Fruit fly (Drosophila melanogaster) whole organism, embryonic: Measurements from ENCODE around the gene CG17564.

ENCODE experiments used
- Awh ChIP-seq: fragments of 200-800 bp; sonication (Bioruptor generic); IDR thresholded peaks from 2 replicates; pipeline ENCODE4, ENCODE4 v1.3.6; 2022; ENCODE audit warnings: missing biosample characterization, missing genetic modification characterization
- Bgb ChIP-seq: fragments of 200-800 bp; sonication (Bioruptor generic); IDR thresholded peaks from 2 replicates; pipeline ENCODE4 v1.3.6; 2022; ENCODE audit warnings: missing biosample characterization, missing genetic modification characterization; ENCODE audit not compliant: partially characterized antibody
- C15 ChIP-seq: fragments of 200-800 bp; sonication (Bioruptor generic); IDR thresholded peaks from 3 replicates; pipeline ENCODE4 v1.3.6; 2022; ENCODE audit warnings: missing biosample characterization, missing genetic modification characterization
- CG10366 ChIP-seq: fragments of 200-800 bp; sonication (Bioruptor generic); IDR thresholded peaks from 2 replicates; pipeline ENCODE4 v1.3.6; 2022; ENCODE audit warnings: missing biosample characterization, missing genetic modification characterization
- CG10543 ChIP-seq: fragments of 200-800 bp; sonication (Bioruptor generic); optimal IDR thresholded peaks from 3 replicates; lab custom pipeline; 2017; ENCODE audit warnings: missing biosample characterization, mild to moderate bottlenecking, missing genetic modification characterization, moderate library complexity
- CG11560 ChIP-seq: fragments of 200-800 bp; sonication (Bioruptor generic); IDR thresholded peaks from 3 replicates; pipeline ENCODE4 v1.3.6; 2022; ENCODE audit warnings: missing biosample characterization, missing genetic modification characterization
- CG11723 ChIP-seq: fragments of 200-800 bp; sonication (Bioruptor generic); optimal IDR thresholded peaks from 2 replicates; lab custom pipeline; 2017; ENCODE audit warnings: missing biosample characterization, mild to moderate bottlenecking, missing genetic modification characterization
- CG14667 ChIP-seq: fragments of 200-800 bp; sonication (Bioruptor generic); IDR thresholded peaks from 2 replicates; pipeline ENCODE4 v1.3.6; 2022; ENCODE audit warnings: missing biosample characterization, missing genetic modification characterization
- CG1647 ChIP-seq: fragments of 200-800 bp; sonication (Bioruptor generic); optimal IDR thresholded peaks from 3 replicates; lab custom pipeline; 2016; ENCODE audit warnings: missing biosample characterization, missing genetic modification characterization
- CG17612 ChIP-seq: fragments of 200-800 bp; sonication (Bioruptor generic); IDR thresholded peaks from 2 replicates; pipeline ENCODE4 v1.3.6; 2022; ENCODE audit warnings: missing biosample characterization, missing genetic modification characterization
- CG2120 ChIP-seq: fragments of 200-800 bp; sonication (Bioruptor generic); optimal IDR thresholded peaks from 3 replicates; lab custom pipeline; 2016; ENCODE audit warnings: missing biosample characterization, missing genetic modification characterization
- CG31224 ChIP-seq: fragments of 200-800 bp; sonication (Bioruptor generic); IDR thresholded peaks from 2 replicates; pipeline ENCODE4 v1.3.6; 2022; ENCODE audit warnings: missing biosample characterization, missing genetic modification characterization
- CG33213 ChIP-seq: fragments of 200-800 bp; sonication (Bioruptor generic); optimal IDR thresholded peaks from 3 replicates; lab custom pipeline; 2016; ENCODE audit warnings: missing biosample characterization, missing genetic modification characterization
- CG3407 ChIP-seq: fragments of 200-800 bp; sonication (Bioruptor generic); optimal IDR thresholded peaks from 2 replicates; lab custom pipeline; 2018; ENCODE audit warnings: missing biosample characterization, mild to moderate bottlenecking, missing genetic modification characterization
- CG3847 ChIP-seq: fragments of 200-800 bp; sonication (Bioruptor generic); IDR thresholded peaks from 2 replicates; pipeline ENCODE4 v1.3.6; 2022; ENCODE audit warnings: missing biosample characterization, missing genetic modification characterization
- CG5180 ChIP-seq: fragments of 200-800 bp; sonication (Bioruptor generic); optimal IDR thresholded peaks from 3 replicates; lab custom pipeline; 2017; ENCODE audit warnings: missing biosample characterization, missing genetic modification characterization, mild to moderate bottlenecking, moderate library complexity, missing genetic modification reagents
- CG6272 ChIP-seq: fragments of 200-800 bp; sonication (Bioruptor generic); IDR thresholded peaks from 2 replicates; pipeline ENCODE4 v1.3.6; 2022; ENCODE audit warnings: missing biosample characterization, missing genetic modification characterization
- CG6854 ChIP-seq: fragments of 200-800 bp; sonication (Bioruptor generic); optimal IDR thresholded peaks from 3 replicates; lab custom pipeline; 2017; ENCODE audit warnings: missing biosample characterization, mild to moderate bottlenecking, missing genetic modification characterization
- CG7271 ChIP-seq: fragments of 200-800 bp; sonication (Bioruptor generic); optimal IDR thresholded peaks from 2 replicates; lab custom pipeline; 2018; ENCODE audit warnings: missing biosample characterization, mild to moderate bottlenecking, missing genetic modification characterization, moderate library complexity
- CG8281 ChIP-seq: fragments of 200-800 bp; sonication (Bioruptor generic); optimal IDR thresholded peaks from 2 replicates; lab custom pipeline; 2018; ENCODE audit warnings: missing biosample characterization, mild to moderate bottlenecking, missing genetic modification characterization, moderate library complexity
- CG8924 ChIP-seq: fragments of 200-800 bp; optimal IDR thresholded peaks from 3 replicates; lab custom pipeline; 2019; ENCODE audit warnings: missing biosample characterization, mild to moderate bottlenecking, missing genetic modification characterization, moderate library complexity
- E2f1 ChIP-seq: fragments of 200-800 bp; sonication (Bioruptor generic); IDR thresholded peaks from 2 replicates; pipeline ENCODE4 v1.3.6; 2022; ENCODE audit warnings: missing biosample characterization, missing genetic modification characterization
- Ets65A ChIP-seq: fragments of 200-800 bp; sonication (Bioruptor generic); peaks from one replicate; lab custom pipeline; 2016; ENCODE audit warnings: missing biosample characterization, missing genetic modification characterization
- H15 ChIP-seq: fragments of 200-800 bp; sonication (Bioruptor generic); IDR thresholded peaks from 3 replicates; pipeline ENCODE4 v1.3.6; 2022; ENCODE audit warnings: missing biosample characterization, missing genetic modification characterization
- Hmx ChIP-seq: fragments of 200-800 bp; sonication (Bioruptor generic); optimal IDR thresholded peaks from 2 replicates; lab custom pipeline; 2016; ENCODE audit warnings: missing biosample characterization, missing genetic modification characterization
- Lhr ChIP-seq: fragments of 200-800 bp; sonication (Bioruptor generic); optimal IDR thresholded peaks from 3 replicates; lab custom pipeline; 2017; ENCODE audit warnings: mild to moderate bottlenecking, missing biosample characterization, missing genetic modification reagents, missing genetic modification characterization
- Nf-YB ChIP-seq: fragments of 200-800 bp; sonication (Bioruptor generic); optimal IDR thresholded peaks from 3 replicates; lab custom pipeline; 2019; ENCODE audit warnings: missing biosample characterization, mild to moderate bottlenecking, missing genetic modification characterization, moderate library complexity
- Taf1 ChIP-seq: fragments of 200-800 bp; sonication (Bioruptor generic); IDR thresholded peaks from 2 replicates; pipeline ENCODE4 v1.3.6; 2022; ENCODE audit warnings: missing biosample characterization, missing genetic modification characterization
- bab2 ChIP-seq: fragments of 200-800 bp; sonication (Bioruptor generic); optimal IDR thresholded peaks from 2 replicates; lab custom pipeline; 2016; ENCODE audit warnings: missing biosample characterization, missing genetic modification characterization
- bowl ChIP-seq: fragments of 200-800 bp; sonication (Bioruptor generic); IDR thresholded peaks from 2 replicates; pipeline ENCODE4 v1.3.6; 2022; ENCODE audit warnings: missing biosample characterization, missing genetic modification characterization
- cas ChIP-seq: fragments of 200-800 bp; sonication (Bioruptor generic); IDR thresholded peaks from 2 replicates; pipeline ENCODE4 v1.3.6; 2022; ENCODE audit warnings: missing biosample characterization, missing genetic modification characterization
- chn ChIP-seq: fragments of 200-800 bp; sonication (Bioruptor generic); optimal IDR thresholded peaks from 2 replicates; lab custom pipeline; 2016; ENCODE audit warnings: missing biosample characterization, missing genetic modification characterization
- croc ChIP-seq: fragments of 200-800 bp; sonication (Bioruptor generic); conservative IDR thresholded peaks from 3 replicates; pipeline ENCODE4 v1.3.6; 2022; ENCODE audit warnings: missing biosample characterization, missing genetic modification characterization
- dm ChIP-seq: fragments of 200-800 bp; sonication (Bioruptor generic); optimal IDR thresholded peaks from 3 replicates; lab custom pipeline; 2016; ENCODE audit warnings: missing biosample characterization, missing genetic modification characterization
- fd3F ChIP-seq: fragments of 200-800 bp; sonication (Bioruptor generic); optimal IDR thresholded peaks from 2 replicates; lab custom pipeline; 2018; ENCODE audit warnings: missing biosample characterization, mild to moderate bottlenecking, missing genetic modification characterization, moderate library complexity
- gsb-n ChIP-seq: fragments of 200-800 bp; sonication (Bioruptor generic); optimal IDR thresholded peaks from 3 replicates; lab custom pipeline; 2018; ENCODE audit warnings: missing biosample characterization, mild to moderate bottlenecking, missing genetic modification characterization
- hkb ChIP-seq, 2 experiments: fragments of 200-800 bp in 1 of 2; fragments of >200 bp in 1 of 2; sonication (Bioruptor generic) in 1 of 2; IDR thresholded peaks in 1 of 2; optimal IDR thresholded peaks in 1 of 2; 2 replicates each; pipeline versions ENCODE4 v1.3.6 to Lab custom; 2017 to 2022; ENCODE audit warnings: missing biosample characterization in 1 of 2, missing genetic modification characterization in 1 of 2
- insv ChIP-seq, 2 experiments: fragments of 200-800 bp; sonication (Bioruptor generic); optimal IDR thresholded peaks; 3 replicates each; lab custom pipeline; 2016 to 2018; ENCODE audit warnings: missing biosample characterization in 2 of 2, missing genetic modification characterization in 2 of 2
- jing ChIP-seq: fragments of 200-800 bp; sonication (Bioruptor generic); optimal IDR thresholded peaks from 2 replicates; lab custom pipeline; 2018; ENCODE audit warnings: missing biosample characterization, mild to moderate bottlenecking, missing genetic modification characterization
- odd ChIP-seq: fragments of 200-800 bp; sonication (Bioruptor generic); optimal IDR thresholded peaks from 2 replicates; lab custom pipeline; 2017; ENCODE audit warnings: missing biosample characterization, mild to moderate bottlenecking, missing genetic modification characterization
- pb ChIP-seq: fragments of 200-800 bp; sonication (Bioruptor generic); optimal IDR thresholded peaks from 3 replicates; lab custom pipeline; 2016; ENCODE audit warnings: missing biosample characterization, missing genetic modification characterization
- pho ChIP-seq: fragments of 200-800 bp; sonication (Bioruptor generic); optimal IDR thresholded peaks from 2 replicates; lab custom pipeline; 2016; ENCODE audit warnings: missing biosample characterization, missing genetic modification characterization
- pum ChIP-seq: fragments of 200-800 bp; sonication (Bioruptor generic); optimal IDR thresholded peaks from 2 replicates; lab custom pipeline; 2016; ENCODE audit warnings: missing biosample characterization, missing genetic modification characterization
- pzg ChIP-seq: fragments of 200-800 bp; sonication (Bioruptor generic); optimal IDR thresholded peaks from 3 replicates; lab custom pipeline; 2018; ENCODE audit warnings: missing biosample characterization, mild to moderate bottlenecking, missing genetic modification characterization, moderate library complexity
- seq ChIP-seq: fragments of 200-800 bp; sonication (Bioruptor generic); IDR thresholded peaks from 2 replicates; pipeline ENCODE4 v1.3.6; 2022; ENCODE audit warnings: missing biosample characterization, missing genetic modification characterization
- sisA ChIP-seq: fragments of 200-800 bp; sonication (Bioruptor generic); IDR thresholded peaks from 2 replicates; pipeline ENCODE4 v1.3.6; 2022; ENCODE audit warnings: missing biosample characterization, missing genetic modification characterization
- so ChIP-seq: fragments of 200-800 bp; sonication (Bioruptor generic); IDR thresholded peaks from 3 replicates; pipeline ENCODE4 v1.3.6; 2022; ENCODE audit warnings: missing biosample characterization, missing genetic modification characterization
- ssp ChIP-seq: fragments of 200-800 bp; sonication (Bioruptor generic); IDR thresholded peaks from 2 replicates; pipeline ENCODE4 v1.3.6; 2022; ENCODE audit warnings: missing biosample characterization, missing genetic modification characterization
- tgo ChIP-seq: fragments of 200-800 bp; sonication (Bioruptor generic); IDR thresholded peaks from 3 replicates; pipeline ENCODE4 v1.3.6; 2022; ENCODE audit warnings: missing biosample characterization, missing genetic modification characterization
- tio ChIP-seq: fragments of 200-800 bp; sonication (Bioruptor generic); optimal IDR thresholded peaks from 2 replicates; lab custom pipeline; 2017; ENCODE audit warnings: missing biosample characterization, missing genetic modification characterization, inconsistent platforms
- zfh1 ChIP-seq: fragments of 200-800 bp; sonication (Bioruptor generic); IDR thresholded peaks from 3 replicates; pipeline ENCODE4 v1.3.6; 2022; ENCODE audit warnings: missing biosample characterization, missing genetic modification characterization

The CG17564 gene

dm6 chr2L:19335052-19335451 lies 35.3 kb upstream of the CG17564 start (continued):
- TF ChIP-seq CG6272 (GFP tag; lab: Robert Waterston, UW) (no peak; the same call in 1 of the 2 replicates), jing (no peak), CG31224 (GFP tag; lab: Robert Waterston, UW) (no peak), fd3F (GFP tag; lab: Kevin White, UChicago) (no peak), bab2 (GFP tag; lab: Kevin White, UChicago) (peak; percentile 48), CG17612 (GFP tag; lab: Robert Waterston, UW) (no peak), tio (GFP tag; lab: Kevin White, UChicago) (peak; percentile 61), CG6854 (GFP tag; lab: Kevin White, UChicago) (peak; percentile 46), dm (GFP tag; lab: Kevin White, UChicago) (peak; percentile 2), Taf1 (GFP tag; lab: Robert Waterston, UW) (no peak), cas (no peak), E2f1 (peak; percentile 44), CG8281 (peak; percentile 8), C15 (no peak), pb (no peak), CG3847 (GFP tag; lab: Robert Waterston, UW) (0 out of 2 replicates have a peak, but pooled peaks have one; percentile 25), ssp (GFP tag; lab: Robert Waterston, UW) (peak; percentile 42; the same call in 1 of the 2 replicates), Bgb (GFP tag; lab: Robert Waterston, UW) (no peak), gsb-n (peak; percentile 52), Nf-YB (GFP tag; lab: Kevin White, UChicago) (peak; percentile 18), so (0 out of 3 replicates have a peak, but pooled peaks have one; percentile 45), CG3407 (GFP tag; lab: Kevin White, UChicago) (peak; percentile 31), CG8924 (tag; lab: Kevin White, UChicago) (peak; percentile 66), CG1647 (no peak), chn (GFP tag; lab: Kevin White, UChicago) (peak; percentile 60), CG33213 (GFP tag; lab: Kevin White, UChicago) (no peak), CG5180 (GFP tag; lab: Kevin White, UChicago) (peak; percentile 13), seq (GFP tag; lab: Robert Waterston, UW) (0 out of 2 replicates have a peak, but pooled peaks have one; percentile 8), tgo (GFP tag; lab: Robert Waterston, UW) (peak; percentile 51; the same call in 2 of the 3 replicates), bowl (no peak), Awh (no peak; the same call in 1 of the 2 replicates), pho (GFP tag; lab: Kevin White, UChicago) (peak; percentile 13), Ets65A (GFP tag; lab: Kevin White, UChicago) (peak; percentile 76), croc (GFP tag; lab: Robert Waterston, UW) (peak; percentile 35; the same call in 1 of the 3 replicates), hkb (optimal IDR thresholded peaks at IDR 0.05; lab: Kevin White, UChicago) (no peak), hkb (GFP tag; IDR thresholded peaks at IDR 0.05; lab: Robert Waterston, UW) (peak; percentile 63), CG11560 (tag; lab: Robert Waterston, UW) (0 out of 3 replicates have a peak, but pooled peaks have one; percentile 11), CG10366 (GFP tag; lab: Robert Waterston, UW) (peak; percentile 31; the same call in 1 of the 2 replicates), insv (GFP tag; optimal IDR thresholded peaks at IDR 0.05; lab: Kevin White, UChicago) (no peak), CG11723 (GFP tag; lab: Kevin White, UChicago) (peak; percentile 1), pum (GFP tag; lab: Kevin White, UChicago) (peak; percentile 30), Hmx (no peak), sisA (GFP tag; lab: Robert Waterston, UW) (peak; percentile 36; the same call in 1 of the 2 replicates), CG14667 (GFP tag; lab: Robert Waterston, UW) (peak; percentile 47; the same call in 1 of the 2 replicates), H15 (GFP tag; lab: Robert Waterston, UW) (peak; percentile 55; the same call in 2 of the 3 replicates), CG10543 (GFP tag; lab: Kevin White, UChicago) (peak; percentile 21), CG2120 (peak; percentile 54), Lhr (GFP tag; lab: Kevin White, UChicago) (peak; percentile 14), pzg (GFP tag; lab: Kevin White, UChicago) (no peak), zfh1 (GFP tag; lab: Robert Waterston, UW) (peak; percentile 77), CG7271 (tag; lab: Kevin White, UChicago) (peak; percentile 62), odd (peak; percentile 31)
